Fruit fly (Drosophila melanogaster) whole organism, prepupa: ENCODE data around the gene CG43116.

Experiments used
- CG10631 ChIP-seq: fragments of 200-800 bp; sonication (Bioruptor generic); optimal IDR thresholded peaks from 2 replicates; lab custom pipeline; 2016; ENCODE audit warnings: missing biosample characterization, missing genetic modification characterization
- CG10669 ChIP-seq: fragments of 200-800 bp; sonication (Bioruptor generic); optimal IDR thresholded peaks from 3 replicates; lab custom pipeline; 2018; ENCODE audit warnings: missing biosample characterization, mild to moderate bottlenecking, missing genetic modification characterization, moderate library complexity
- CG11294 ChIP-seq: fragments of 200-800 bp; sonication (Bioruptor generic); IDR thresholded peaks from 2 replicates; pipeline ENCODE4 v1.3.6; 2022; ENCODE audit warnings: missing biosample characterization, missing genetic modification characterization
- CG11762 ChIP-seq: fragments of 200-800 bp; sonication (Bioruptor generic); optimal IDR thresholded peaks from 3 replicates; lab custom pipeline; 2016; ENCODE audit warnings: missing biosample characterization, missing genetic modification characterization; ENCODE audit not compliant: insufficient read depth
- CG11902 ChIP-seq: fragments of 200-800 bp; sonication (Bioruptor generic); optimal IDR thresholded peaks from 3 replicates; lab custom pipeline; 2016; ENCODE audit warnings: missing biosample characterization, missing genetic modification characterization
- CG1621 ChIP-seq: fragments of 200-800 bp; sonication (Bioruptor generic); optimal IDR thresholded peaks from 3 replicates; lab custom pipeline; 2018; ENCODE audit warnings: missing biosample characterization, mild to moderate bottlenecking, missing genetic modification characterization
- CG16779 ChIP-seq: fragments of 200-800 bp; sonication (Bioruptor generic); optimal IDR thresholded peaks from 3 replicates; lab custom pipeline; 2017; ENCODE audit warnings: missing biosample characterization, mild to moderate bottlenecking, missing genetic modification characterization
- CG3032 ChIP-seq: fragments of 200-800 bp; optimal IDR thresholded peaks from 2 replicates; lab custom pipeline; 2019; ENCODE audit warnings: missing biosample characterization, mild to moderate bottlenecking, missing genetic modification characterization, moderate library complexity
- CG31627 ChIP-seq: fragments of 200-800 bp; sonication (Bioruptor generic); optimal IDR thresholded peaks from 3 replicates; lab custom pipeline; 2016; ENCODE audit warnings: missing biosample characterization, missing genetic modification characterization
- CG32006 ChIP-seq: fragments of 200-800 bp; sonication (Bioruptor generic); optimal IDR thresholded peaks from 3 replicates; lab custom pipeline; 2017; ENCODE audit warnings: missing biosample characterization, mild to moderate bottlenecking, missing genetic modification characterization
- CG6163 ChIP-seq: fragments of 200-800 bp; sonication (Bioruptor generic); IDR thresholded peaks from 3 replicates; pipeline ENCODE4 v1.3.6; 2022; ENCODE audit warnings: missing biosample characterization, missing genetic modification characterization
- CG6276 ChIP-seq: fragments of 200-800 bp; sonication (Bioruptor generic); optimal IDR thresholded peaks from 2 replicates; lab custom pipeline; 2017; ENCODE audit warnings: missing biosample characterization, mild to moderate bottlenecking, missing genetic modification characterization
- CG6792 ChIP-seq: fragments of 200-800 bp; sonication (Bioruptor generic); optimal IDR thresholded peaks from 3 replicates; lab custom pipeline; 2016; ENCODE audit warnings: missing biosample characterization, missing genetic modification characterization
- CG6808 ChIP-seq: fragments of 200-800 bp; sonication (Bioruptor generic); optimal IDR thresholded peaks from 3 replicates; lab custom pipeline; 2017; ENCODE audit warnings: missing biosample characterization, missing genetic modification characterization, mild to moderate bottlenecking, moderate library complexity, missing genetic modification reagents
- CG6854 ChIP-seq: fragments of 200-800 bp; sonication (Bioruptor generic); optimal IDR thresholded peaks from 2 replicates; lab custom pipeline; 2017; ENCODE audit warnings: missing biosample characterization, mild to moderate bottlenecking, missing genetic modification characterization
- CG8119 ChIP-seq: fragments of 200-800 bp; sonication (Bioruptor generic); IDR thresholded peaks from 3 replicates; pipeline ENCODE4 v1.3.6; 2022; ENCODE audit warnings: missing biosample characterization, missing genetic modification characterization
- CG8632 ChIP-seq: fragments of 200-800 bp; sonication (Bioruptor generic); optimal IDR thresholded peaks from 3 replicates; lab custom pipeline; 2016; ENCODE audit warnings: missing biosample characterization, missing genetic modification characterization
- CG9139 ChIP-seq: fragments of 200-800 bp; sonication (Bioruptor generic); optimal IDR thresholded peaks from 3 replicates; lab custom pipeline; 2017; ENCODE audit warnings: missing biosample characterization, mild to moderate bottlenecking, missing genetic modification characterization
- Eip75B ChIP-seq: fragments of 200-800 bp; sonication (Bioruptor generic); optimal IDR thresholded peaks from 3 replicates; lab custom pipeline; 2016; ENCODE audit warnings: missing biosample characterization, missing genetic modification characterization
- Ets21C ChIP-seq: fragments of 200-800 bp; sonication (Bioruptor generic); optimal IDR thresholded peaks from 3 replicates; lab custom pipeline; 2016; ENCODE audit warnings: missing biosample characterization, missing genetic modification characterization
- Ets96B ChIP-seq: fragments of 200-800 bp; optimal IDR thresholded peaks from 2 replicates; lab custom pipeline; 2019; ENCODE audit warnings: missing biosample characterization, mild to moderate bottlenecking, missing genetic modification characterization, moderate library complexity
- Gug ChIP-seq: fragments of 200-800 bp; sonication (Bioruptor generic); IDR thresholded peaks from 2 replicates; pipeline ENCODE4 v1.3.6; 2022; ENCODE audit warnings: missing biosample characterization, missing genetic modification characterization
- Hr39 ChIP-seq: fragments of 200-800 bp; sonication (Bioruptor generic); optimal IDR thresholded peaks from 2 replicates; lab custom pipeline; 2016; ENCODE audit warnings: missing biosample characterization, missing genetic modification characterization
- Lpt ChIP-seq: fragments of 200-800 bp; sonication (Bioruptor generic); optimal IDR thresholded peaks from 3 replicates; lab custom pipeline; 2016; ENCODE audit warnings: missing biosample characterization, missing genetic modification characterization
- Met ChIP-seq: fragments of 200-800 bp; sonication (Bioruptor generic); optimal IDR thresholded peaks from 3 replicates; lab custom pipeline; 2016; ENCODE audit warnings: missing biosample characterization, missing genetic modification characterization
- OdsH ChIP-seq: fragments of 200-800 bp; sonication (Bioruptor generic); optimal IDR thresholded peaks from 3 replicates; lab custom pipeline; 2016; ENCODE audit warnings: missing biosample characterization, missing genetic modification characterization
- Smox ChIP-seq: fragments of 200-800 bp; sonication (Bioruptor generic); optimal IDR thresholded peaks from 3 replicates; lab custom pipeline; 2016; ENCODE audit warnings: missing biosample characterization, missing genetic modification characterization
- Sox102F ChIP-seq: fragments of 200-800 bp; sonication (Bioruptor generic); optimal IDR thresholded peaks from 2 replicates; lab custom pipeline; 2016; ENCODE audit warnings: missing biosample characterization, mild to moderate bottlenecking, missing genetic modification characterization
- Sox14 ChIP-seq: fragments of 200-800 bp; sonication (Bioruptor generic); optimal IDR thresholded peaks from 3 replicates; lab custom pipeline; 2016; ENCODE audit warnings: missing biosample characterization, missing genetic modification characterization
- achi ChIP-seq: fragments of 200-800 bp; sonication (Bioruptor generic); optimal IDR thresholded peaks from 3 replicates; lab custom pipeline; 2016; ENCODE audit warnings: missing biosample characterization, missing genetic modification characterization
- acj6 ChIP-seq: fragments of 200-800 bp; sonication (Bioruptor generic); optimal IDR thresholded peaks from 3 replicates; lab custom pipeline; 2016; ENCODE audit warnings: missing biosample characterization, missing genetic modification characterization
- cyc ChIP-seq: fragments of 200-800 bp; sonication (Bioruptor generic); optimal IDR thresholded peaks from 3 replicates; lab custom pipeline; 2016; ENCODE audit warnings: missing biosample characterization, missing genetic modification characterization
- dac ChIP-seq: fragments of 200-800 bp; sonication (Bioruptor generic); optimal IDR thresholded peaks from 2 replicates; lab custom pipeline; 2017; ENCODE audit warnings: missing biosample characterization, mild to moderate bottlenecking, missing genetic modification characterization
- dsx ChIP-seq: fragments of 200-800 bp; optimal IDR thresholded peaks from 3 replicates; lab custom pipeline; 2019; ENCODE audit warnings: missing biosample characterization, mild to moderate bottlenecking, missing genetic modification characterization, moderate library complexity; ENCODE audit not compliant: poor library complexity, severe bottlenecking
- eg ChIP-seq: fragments of 200-800 bp; sonication (Bioruptor generic); IDR thresholded peaks from 3 replicates; pipeline ENCODE4 v1.3.6; 2022; ENCODE audit warnings: missing biosample characterization, missing genetic modification characterization
- fd85E ChIP-seq: fragments of 200-800 bp; sonication (Bioruptor generic); optimal IDR thresholded peaks from 3 replicates; lab custom pipeline; 2016; ENCODE audit warnings: missing biosample characterization, missing genetic modification characterization
- fkh ChIP-seq: fragments of 200-800 bp; sonication (Bioruptor generic); optimal IDR thresholded peaks from 3 replicates; lab custom pipeline; 2017; ENCODE audit warnings: missing biosample characterization, mild to moderate bottlenecking, missing genetic modification characterization, moderate library complexity
- lz ChIP-seq: fragments of 200-800 bp; sonication (Bioruptor generic); optimal IDR thresholded peaks from 3 replicates; lab custom pipeline; 2016; ENCODE audit warnings: missing biosample characterization, missing genetic modification characterization
- net ChIP-seq: fragments of 200-800 bp; sonication (Bioruptor generic); optimal IDR thresholded peaks from 3 replicates; lab custom pipeline; 2016; ENCODE audit warnings: missing biosample characterization, missing genetic modification characterization
- pdm3 ChIP-seq: fragments of 200-800 bp; sonication (Bioruptor generic); optimal IDR thresholded peaks from 3 replicates; lab custom pipeline; 2016; ENCODE audit warnings: missing biosample characterization, missing genetic modification characterization
- salr ChIP-seq, 2 experiments: fragments of 200-800 bp; sonication (Bioruptor generic); optimal IDR thresholded peaks; 3 replicates each; lab custom pipeline; 2016 to 2018; ENCODE audit warnings: missing biosample characterization in 2 of 2, missing genetic modification characterization in 2 of 2, mild to moderate bottlenecking in 1 of 2
- spab ChIP-seq: fragments of 200-800 bp; sonication (Bioruptor generic); optimal IDR thresholded peaks from 2 replicates; lab custom pipeline; 2017; ENCODE audit warnings: missing biosample characterization, mild to moderate bottlenecking, missing genetic modification characterization, missing genetic modification reagents
- ss ChIP-seq, 2 experiments: fragments of 200-800 bp; sonication (Bioruptor generic); optimal IDR thresholded peaks; 2 replicates in 1 of 2; 3 replicates in 1 of 2; lab custom pipeline; 2017 to 2018; ENCODE audit warnings: mild to moderate bottlenecking in 2 of 2, missing biosample characterization in 2 of 2, missing genetic modification characterization in 2 of 2, moderate library complexity in 1 of 2
- svp ChIP-seq: fragments of 200-800 bp; sonication (Bioruptor generic); peaks from one replicate; lab custom pipeline; 2016; ENCODE audit warnings: missing biosample characterization, missing genetic modification characterization
- topi ChIP-seq: fragments of 200-800 bp; sonication (Bioruptor generic); optimal IDR thresholded peaks from 3 replicates; lab custom pipeline; 2016; ENCODE audit warnings: missing biosample characterization, missing genetic modification characterization

CG43116 gene

DNA sequence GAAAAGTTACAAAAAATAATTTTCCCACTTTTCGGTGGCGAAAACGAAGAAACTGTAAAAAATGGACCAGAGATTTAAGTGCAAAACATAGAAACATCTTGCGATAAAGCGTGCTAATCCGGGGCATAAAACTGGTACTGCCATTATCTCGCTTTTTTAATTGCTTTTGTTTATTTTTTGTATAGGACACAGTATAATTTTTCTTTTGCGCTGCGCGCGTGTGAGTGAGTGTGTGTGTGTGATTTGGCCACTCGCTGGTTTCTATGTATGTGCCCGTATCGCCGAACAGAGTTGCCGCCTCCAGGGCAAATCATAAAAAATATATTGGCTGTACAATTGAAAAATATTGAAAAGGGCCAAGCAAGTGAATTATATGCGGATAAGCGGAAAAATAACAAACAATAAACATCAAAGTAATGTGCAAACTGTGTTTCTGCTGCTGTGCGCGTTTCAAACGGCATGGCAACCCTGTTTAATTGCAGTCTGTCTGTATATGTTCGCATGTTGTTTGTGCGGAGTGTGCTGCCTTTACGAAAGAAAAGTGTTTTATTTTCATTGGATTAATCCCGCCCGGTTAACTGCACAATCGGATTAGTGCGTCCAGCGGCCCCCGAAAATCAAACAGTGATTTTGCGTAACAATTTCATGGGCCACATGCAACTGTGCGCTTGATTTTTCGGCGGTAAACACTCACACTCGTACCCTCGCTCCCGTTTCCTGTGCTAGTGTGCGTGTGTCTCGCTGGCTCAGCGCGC is 45.5 kb upstream of the CG43116 start (continued):
- TF ChIP-seq pdm3, result peak; percentile 98
- peak; percentile 93 to 97 for TF ChIP-seq salr (GFP tag; optimal IDR thresholded peaks at IDR 0.05; lab: Kevin White, UChicago)
- peak; percentile 98 for TF ChIP-seq cyc (GFP tag; lab: Kevin White, UChicago)
- TF ChIP-seq CG10631 (GFP tag; lab: Kevin White, UChicago), result peak; percentile 98
- TF ChIP-seq topi (GFP tag; lab: Kevin White, UChicago), result peak; percentile 97
- TF ChIP-seq Met, result peak; percentile 98
- TF ChIP-seq lz (GFP tag; lab: Kevin White, UChicago), result peak; percentile 98
- TF ChIP-seq CG32006 (GFP tag; lab: Kevin White, UChicago), result peak; percentile 98
- TF ChIP-seq CG8119 (GFP tag; lab: Robert Waterston, UW), result peak; percentile 97
- TF ChIP-seq CG11902 (GFP tag; lab: Kevin White, UChicago), result peak; percentile 95
- peak; percentile 96 for TF ChIP-seq Ets96B (tag; lab: Kevin White, UChicago)
- TF ChIP-seq fkh (GFP tag; lab: Kevin White, UChicago), result peak; percentile 91
- peak; percentile 98 for TF ChIP-seq Gug (GFP tag; lab: Robert Waterston, UW)
- peak; percentile 98 for TF ChIP-seq svp
- peak; percentile 93 for TF ChIP-seq fd85E (GFP tag; lab: Kevin White, UChicago)
- TF ChIP-seq Lpt (GFP tag; lab: Kevin White, UChicago), result peak; percentile 96
- peak; percentile 97 for TF ChIP-seq CG8632 (GFP tag; lab: Kevin White, UChicago)

DNA sequence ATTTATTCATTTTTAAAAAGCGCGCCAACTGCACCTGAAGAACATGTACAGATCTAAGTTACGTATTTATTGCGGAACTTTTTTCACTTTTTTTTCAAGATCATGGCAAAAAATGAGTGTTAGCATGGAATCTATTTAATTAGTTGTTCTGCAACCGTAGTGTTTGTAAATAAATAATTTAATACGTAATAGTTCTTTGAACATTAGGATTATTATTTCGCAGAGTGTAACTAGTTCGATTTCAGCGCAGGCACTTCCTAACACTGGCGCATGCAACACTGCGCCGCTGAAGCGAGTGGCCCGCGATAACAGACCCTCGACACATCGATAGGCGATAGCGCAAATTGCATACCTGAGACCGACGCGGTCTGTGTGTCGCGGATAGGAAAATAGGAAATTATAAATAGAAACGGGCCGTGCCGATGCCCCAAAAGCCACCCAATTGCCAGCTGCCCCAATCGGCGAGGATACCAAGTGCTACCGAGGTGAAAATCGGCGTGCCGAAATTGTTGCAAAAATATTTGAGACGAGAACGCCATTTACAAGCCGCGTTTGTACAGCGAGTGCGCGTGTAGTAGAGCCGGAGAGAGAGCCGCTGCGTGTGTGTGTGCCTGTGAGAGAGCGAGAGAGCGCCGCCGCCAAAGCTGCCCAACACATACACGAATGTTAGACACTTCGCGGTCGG is 44.8 kb upstream of the CG43116 start, which contains the start of gene gro:
gro (plus strand) TSS at position 320 of the 685 bp plus-strand sequence.
- peak; percentile 56 for TF ChIP-seq CG1621
- peak in 1 of 2 experiments; percentile 29 for TF ChIP-seq salr (GFP tag; optimal IDR thresholded peaks at IDR 0.05; lab: Kevin White, UChicago)
- peak; percentile 66 for TF ChIP-seq CG11762 (GFP tag; lab: Kevin White, UChicago)
- TF ChIP-seq Sox102F, result peak; percentile 41
- TF ChIP-seq Lpt (GFP tag; lab: Kevin White, UChicago), result no peak
- peak; percentile 82 for TF ChIP-seq CG6163 (GFP tag; lab: Robert Waterston, UW)
- peak; percentile 72 for TF ChIP-seq Smox (GFP tag; lab: Kevin White, UChicago)
- peak; percentile 57 for TF ChIP-seq CG6854 (GFP tag; lab: Kevin White, UChicago)
- TF ChIP-seq acj6, result peak; percentile 74
- peak; percentile 57 for TF ChIP-seq CG8119 (GFP tag; lab: Robert Waterston, UW)
- TF ChIP-seq CG31627 (GFP tag; lab: Kevin White, UChicago), result peak; percentile 76
- peak; percentile 71 for TF ChIP-seq Eip75B (GFP tag; lab: Kevin White, UChicago)
- TF ChIP-seq topi (GFP tag; lab: Kevin White, UChicago), result peak; percentile 73
- no peak for TF ChIP-seq CG6276 (GFP tag; lab: Kevin White, UChicago)
- no peak for TF ChIP-seq CG9139 (GFP tag; lab: Kevin White, UChicago)
- no peak for TF ChIP-seq spab (GFP tag; lab: Kevin White, UChicago)
- no peak for TF ChIP-seq CG16779 (tag; lab: Kevin White, UChicago)
- TF ChIP-seq CG6792 (GFP tag; lab: Kevin White, UChicago), result peak; percentile 66
- TF ChIP-seq CG11294 (GFP tag; lab: Robert Waterston, UW), result no peak; the same call in 1 of the 2 replicates
- peak; percentile 60 for TF ChIP-seq Sox14 (GFP tag; lab: Kevin White, UChicago)
- TF ChIP-seq eg (GFP tag; lab: Robert Waterston, UW), result peak; percentile 66
- peak; percentile 55 for TF ChIP-seq CG10669 (GFP tag; lab: Kevin White, UChicago)
- TF ChIP-seq OdsH (GFP tag; lab: Kevin White, UChicago), result peak; percentile 79
- peak; percentile 77 for TF ChIP-seq Hr39 (GFP tag; lab: Kevin White, UChicago)
- no peak for TF ChIP-seq ss (GFP tag; optimal IDR thresholded peaks at IDR 0.05; lab: Kevin White, UChicago)
- TF ChIP-seq Ets96B (tag; lab: Kevin White, UChicago), result peak; percentile 40
- TF ChIP-seq net (GFP tag; lab: Kevin White, UChicago), result peak; percentile 26
- no peak for TF ChIP-seq CG6808 (GFP tag; lab: Kevin White, UChicago)
- TF ChIP-seq Met, result peak; percentile 80
- peak; percentile 84 for TF ChIP-seq pdm3
- TF ChIP-seq Ets21C (GFP tag; lab: Kevin White, UChicago), result peak; percentile 55
- peak; percentile 46 for TF ChIP-seq CG11902 (GFP tag; lab: Kevin White, UChicago)
- TF ChIP-seq CG3032 (tag; lab: Kevin White, UChicago), result peak; percentile 67
- TF ChIP-seq CG8632 (GFP tag; lab: Kevin White, UChicago), result peak; percentile 41
- TF ChIP-seq dac (GFP tag; lab: Kevin White, UChicago), result no peak
- TF ChIP-seq svp, result peak; percentile 85
- TF ChIP-seq dsx (GFP tag; lab: Kevin White, UChicago), result no peak
- peak; percentile 63 for TF ChIP-seq achi (GFP tag; lab: Kevin White, UChicago)
- peak; percentile 31 for TF ChIP-seq fd85E (GFP tag; lab: Kevin White, UChicago)
